Fruit fly (Drosophila melanogaster): ENCODE results near the gene CG33648.

CG33648 gene

dm6 chr2L:14557743-14558142 is 33.6 kb downstream of the CG33648 start (continued):
- TF ChIP-seq lola (GFP tag; optimal IDR thresholded peaks at IDR 0.05) (no peak), chif (GFP tag; optimal IDR thresholded peaks at IDR 0.05) (peak in 1 of 2 experiments; percentile 32), CG4328 (GFP tag; optimal IDR thresholded peaks at IDR 0.05) (no peak), CG2116 (GFP tag; optimal IDR thresholded peaks at IDR 0.05) (no peak), Abd-B (GFP tag; optimal IDR thresholded peaks at IDR 0.05) (no peak), pum (GFP tag; optimal IDR thresholded peaks at IDR 0.05) (no peak), CG11504 (tag; optimal IDR thresholded peaks at IDR 0.05) (peak; percentile 6), CG18262 (tag; optimal IDR thresholded peaks at IDR 0.05) (peak; percentile 11), CG6765 (GFP tag; optimal IDR thresholded peaks at IDR 0.05) (no peak), gem (tag; optimal IDR thresholded peaks at IDR 0.05) (peak; percentile 29), Neu2 (GFP tag; optimal IDR thresholded peaks at IDR 0.05; ENCODE audit: borderline replicate concordance) (peak; percentile 27), Hmr (GFP tag; optimal IDR thresholded peaks at IDR 0.05) (no peak), Drgx (GFP tag; IDR thresholded peaks at IDR 0.05) (peak; percentile 55; the same call in 1 of the 2 replicates), Atf-2 (GFP tag; optimal IDR thresholded peaks at IDR 0.05) (no peak), CG3847 (GFP tag; IDR thresholded peaks at IDR 0.05) (no peak)

DNA sequence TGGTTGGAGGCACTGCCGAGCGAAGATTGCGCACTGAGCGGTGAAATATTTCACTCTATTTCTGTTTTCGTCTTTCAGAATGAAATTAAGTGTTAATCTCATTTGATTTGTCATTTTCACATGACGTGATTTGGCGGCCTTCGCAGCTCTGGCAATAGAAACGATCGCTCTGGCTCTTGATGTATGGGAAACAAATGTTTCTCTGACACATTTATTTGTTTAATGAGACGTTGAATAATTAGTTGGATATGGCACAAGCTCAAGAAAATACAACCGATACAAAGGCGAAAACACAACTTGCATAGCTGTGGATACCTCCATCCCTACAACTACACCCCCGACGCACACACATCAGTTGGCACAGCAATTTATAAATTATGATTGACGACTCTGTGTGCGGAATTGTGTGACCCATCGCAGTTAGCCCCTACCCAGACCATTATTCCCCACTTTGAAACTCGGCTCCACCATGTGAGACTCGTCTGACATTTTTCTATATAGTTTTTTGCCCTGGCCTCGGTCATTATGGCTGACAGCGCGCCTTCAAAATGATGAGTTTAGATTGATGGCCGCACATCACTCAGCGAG is 34.8 kb downstream of the CG33648 start:
- no peak for TF ChIP-seq Doc2 (GFP tag; IDR thresholded peaks at IDR 0.05)
- no peak for TF ChIP-seq HHEX (GFP tag; optimal IDR thresholded peaks at IDR 0.05)
- TF ChIP-seq CG10565 (GFP tag; optimal IDR thresholded peaks at IDR 0.05), result no peak
- TF ChIP-seq CG30403 (GFP tag; optimal IDR thresholded peaks at IDR 0.05), result no peak
- TF ChIP-seq rib (GFP tag; IDR thresholded peaks at IDR 0.05), result peak; percentile 48; the same call in 1 of the 2 replicates
- TF ChIP-seq Dbx (GFP tag; IDR thresholded peaks at IDR 0.05), result no peak
- TF ChIP-seq CG17568 (GFP tag; optimal IDR thresholded peaks at IDR 0.05), result no peak
- TF ChIP-seq CG7556 (GFP tag; optimal IDR thresholded peaks at IDR 0.05), result no peak
- TF ChIP-seq D19B (GFP tag; optimal IDR thresholded peaks at IDR 0.05), result no peak
- peak; percentile 10; the same call in 1 of the 2 replicates for TF ChIP-seq Ptx1 (GFP tag; IDR thresholded peaks at IDR 0.05)
- no peak for TF ChIP-seq CG9437 (GFP tag; optimal IDR thresholded peaks at IDR 0.05)
- TF ChIP-seq BEAF-32 (GFP tag; optimal IDR thresholded peaks at IDR 0.05), result no peak
- no peak for TF ChIP-seq CoRest (tag; optimal IDR thresholded peaks at IDR 0.05)
- no peak for TF ChIP-seq nom (GFP tag; optimal IDR thresholded peaks at IDR 0.05)
- TF ChIP-seq CG17359 (tag; optimal IDR thresholded peaks at IDR 0.05), result no peak
- TF ChIP-seq zfh1 (GFP tag; IDR thresholded peaks at IDR 0.05), result 0 out of 3 replicates have a peak, but pooled peaks have one; percentile 28
- no peak for TF ChIP-seq CG7372 (GFP tag; IDR thresholded peaks at IDR 0.05)
- TF ChIP-seq Hey (tag; optimal IDR thresholded peaks at IDR 0.05), result no peak
- TF ChIP-seq oc (tag; optimal IDR thresholded peaks at IDR 0.05), result no peak
- no peak for TF ChIP-seq wdn (GFP tag; IDR thresholded peaks at IDR 0.05)
- TF ChIP-seq z (GFP tag; IDR thresholded peaks at IDR 0.05), result no peak
- no peak for TF ChIP-seq CG30020 (tag; optimal IDR thresholded peaks at IDR 0.05)
- no peak for TF ChIP-seq pan (optimal IDR thresholded peaks at IDR 0.05)
- TF ChIP-seq pan (GFP tag; optimal IDR thresholded peaks at IDR 0.05 in 1 of 2, IDR thresholded peaks at IDR 0.05 in 1 of 2), result no peak
- no peak for TF ChIP-seq CG13424 (tag; optimal IDR thresholded peaks at IDR 0.05)
- TF ChIP-seq Optix (GFP tag; IDR thresholded peaks at IDR 0.05), result 0 out of 3 replicates have a peak, but pooled peaks have one; percentile 29
- no peak for TF ChIP-seq Dref (GFP tag; IDR thresholded peaks at IDR 0.05)
- no peak for TF ChIP-seq lilli (GFP tag; optimal IDR thresholded peaks at IDR 0.05)
- no peak for TF ChIP-seq odd (GFP tag; optimal IDR thresholded peaks at IDR 0.05)
- TF ChIP-seq dm (GFP tag; optimal IDR thresholded peaks at IDR 0.05), result no peak
- TF ChIP-seq CG12769 (tag; optimal IDR thresholded peaks at IDR 0.05), result peak; percentile 24
- TF ChIP-seq sqz (GFP tag; optimal IDR thresholded peaks at IDR 0.05), result no peak
- TF ChIP-seq lab (GFP tag; optimal IDR thresholded peaks at IDR 0.05), result peak; percentile 92
- TF ChIP-seq Sox102F (GFP tag; optimal IDR thresholded peaks at IDR 0.05), result no peak

All from whole organism, embryonic.